Fruit fly (Drosophila melanogaster) Kc167 (cell line): Measurements from ENCODE around the gene CG42634.

Experiments
- Myc ChIP-seq: fragments of >200 bp; optimal IDR thresholded peaks from 2 replicates; lab custom pipeline; 2017; ENCODE audit warnings: missing external identifiers
- Sin3A ChIP-seq: fragments of >200 bp; optimal IDR thresholded peaks from 2 replicates; lab custom pipeline; 2018; ENCODE audit warnings: missing external identifiers
- insv ChIP-seq: fragments of >200 bp; optimal IDR thresholded peaks from 3 replicates; lab custom pipeline; 2018; ENCODE audit warnings: missing external identifiers
- psq ChIP-seq: fragments of >200 bp; optimal IDR thresholded peaks from 2 replicates; lab custom pipeline; 2017; ENCODE audit warnings: missing external identifiers
- ttk ChIP-seq: sonication (Bioruptor generic); optimal IDR thresholded peaks from 2 replicates; lab custom pipeline; 2017; ENCODE audit warnings: missing external identifiers

DNA sequence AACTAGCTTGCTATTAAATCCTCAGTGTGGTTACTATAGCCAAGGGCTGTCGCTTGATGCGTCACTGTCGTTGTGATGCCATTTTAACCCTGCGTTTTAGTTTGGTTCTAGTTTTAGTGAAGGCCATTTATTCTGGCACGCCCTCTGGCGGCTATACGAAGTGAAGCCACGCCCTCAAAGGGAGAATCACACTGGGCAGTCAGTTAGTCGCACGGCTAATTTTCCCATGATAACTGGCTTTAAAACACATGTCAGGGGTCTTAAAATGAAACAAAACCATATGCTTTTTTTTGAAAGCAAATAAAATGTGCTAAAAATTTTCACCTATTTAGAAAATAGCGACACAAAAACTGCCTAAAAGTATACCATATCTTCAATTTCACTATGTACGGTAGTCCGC, 25.0 kb downstream of the CG42634 start:
- TF ChIP-seq ttk (no peak), psq (lab: Kevin White, UChicago) (no peak), insv (lab: Kevin White, UChicago) (no peak), Myc (lab: Kevin White, UChicago) (no peak), Sin3A (lab: Kevin White, UChicago) (no peak)
